Fruit fly (Drosophila melanogaster): ENCODE results near the gene daed.

The daed gene

dm6 chr2L:2193357-2193780 is 22.7 kb downstream of the daed start (continued):
- TF ChIP-seq kah (GFP tag; optimal IDR thresholded peaks at IDR 0.05) (peak; percentile 74), salm (tag; optimal IDR thresholded peaks at IDR 0.05) (peak; percentile 38), CG17385 (GFP tag; optimal IDR thresholded peaks at IDR 0.05) (peak; percentile 62), pros (GFP tag; optimal IDR thresholded peaks at IDR 0.05) (peak; percentile 79), chif (GFP tag; optimal IDR thresholded peaks at IDR 0.05) (no peak), CG18262 (tag; optimal IDR thresholded peaks at IDR 0.05) (peak; percentile 26), CG13296 (GFP tag; optimal IDR thresholded peaks at IDR 0.05) (peak; percentile 59), maf-S (GFP tag; optimal IDR thresholded peaks at IDR 0.05) (no peak), pita (GFP tag; optimal IDR thresholded peaks at IDR 0.05) (no peak), CG10267 (tag; optimal IDR thresholded peaks at IDR 0.05) (no peak), CG7963 (GFP tag; IDR thresholded peaks at IDR 0.05; ENCODE audit: partially characterized antibody) (no peak), CG13123 (GFP tag; optimal IDR thresholded peaks at IDR 0.05) (peak; percentile 16), CG17612 (GFP tag; IDR thresholded peaks at IDR 0.05) (no peak), CG6765 (GFP tag; optimal IDR thresholded peaks at IDR 0.05) (no peak), sima (GFP tag; optimal IDR thresholded peaks at IDR 0.05) (no peak), CG17829 (tag; optimal IDR thresholded peaks at IDR 0.05) (peak; percentile 33), CG4328 (GFP tag; optimal IDR thresholded peaks at IDR 0.05) (peak; percentile 9), onecut (GFP tag; IDR thresholded peaks at IDR 0.05) (peak; percentile 53), rib (GFP tag; IDR thresholded peaks at IDR 0.05) (no peak), nau (GFP tag; optimal IDR thresholded peaks at IDR 0.05) (peak; percentile 44), Atf6 (GFP tag; IDR thresholded peaks at IDR 0.05) (no peak), MTF-1 (GFP tag; optimal IDR thresholded peaks at IDR 0.05; ENCODE audit: borderline replicate concordance) (peak; percentile 55), otp (GFP tag; IDR thresholded peaks at IDR 0.05) (no peak), CG14965 (GFP tag; optimal IDR thresholded peaks at IDR 0.05; ENCODE audit: borderline replicate concordance) (no peak), CG11456 (GFP tag; IDR thresholded peaks at IDR 0.05) (no peak), CG13775 (GFP tag; optimal IDR thresholded peaks at IDR 0.05) (no peak), CG1647 (GFP tag; optimal IDR thresholded peaks at IDR 0.05) (no peak), ap (GFP tag; IDR thresholded peaks at IDR 0.05) (no peak), CG11093 (GFP tag; IDR thresholded peaks at IDR 0.05) (peak; percentile 33; the same call in 1 of the 3 replicates), CkIIα-i1 (GFP tag; IDR thresholded peaks at IDR 0.05) (no peak), chn (GFP tag; optimal IDR thresholded peaks at IDR 0.05) (no peak), fd96Cb (tag; optimal IDR thresholded peaks at IDR 0.05) (no peak), Trl (optimal IDR thresholded peaks at IDR 0.05) (no peak), Trl (GFP tag; optimal IDR thresholded peaks at IDR 0.05) (no peak), ken (GFP tag; IDR thresholded peaks at IDR 0.05) (no peak), CG12391 (tag; optimal IDR thresholded peaks at IDR 0.05) (peak; percentile 24), ham (GFP tag; IDR thresholded peaks at IDR 0.05) (no peak), D19B (GFP tag; optimal IDR thresholded peaks at IDR 0.05) (no peak), CG9876 (GFP tag; optimal IDR thresholded peaks at IDR 0.05) (no peak), MBD-R2 (GFP tag; IDR thresholded peaks at IDR 0.05) (no peak), wek (GFP tag; optimal IDR thresholded peaks at IDR 0.05) (peak; percentile 29), phol (tag; optimal IDR thresholded peaks at IDR 0.05) (no peak), hbn (GFP tag; IDR thresholded peaks at IDR 0.05; ENCODE audit: partially characterized antibody) (no peak), CG7271 (tag; optimal IDR thresholded peaks at IDR 0.05) (no peak), jigr1 (GFP tag; IDR thresholded peaks at IDR 0.05) (no peak), CrebB (tag; optimal IDR thresholded peaks at IDR 0.05) (peak; percentile 81), hb (GFP tag; IDR thresholded peaks at IDR 0.05; ENCODE audit: partially characterized antibody) (no peak), CG16863 (GFP tag; optimal IDR thresholded peaks at IDR 0.05) (no peak), emc (GFP tag; optimal IDR thresholded peaks at IDR 0.05) (no peak), sim (GFP tag; IDR thresholded peaks at IDR 0.05) (no peak), ERR (GFP tag; optimal IDR thresholded peaks at IDR 0.05) (peak; percentile 60), Abd-B (GFP tag; optimal IDR thresholded peaks at IDR 0.05) (peak; percentile 47)
